Fruit fly (Drosophila melanogaster) whole organism, embryonic: ENCODE results near the gene CG2021.

Source experiments
- Bdp1 ChIP-seq: fragments of 200-800 bp; sonication (Bioruptor generic); optimal IDR thresholded peaks from 3 replicates; lab custom pipeline; 2016; ENCODE audit warnings: missing biosample characterization, missing genetic modification characterization
- Bteb2 ChIP-seq: fragments of 200-800 bp; sonication (Bioruptor generic); optimal IDR thresholded peaks from 2 replicates; lab custom pipeline; 2016; ENCODE audit warnings: missing biosample characterization, missing genetic modification characterization
- CG10267 ChIP-seq: fragments of 200-800 bp; sonication (Bioruptor generic); optimal IDR thresholded peaks from 2 replicates; lab custom pipeline; 2018; ENCODE audit warnings: missing biosample characterization, mild to moderate bottlenecking, missing genetic modification characterization, moderate library complexity
- CG10654 ChIP-seq: fragments of 200-800 bp; sonication (Bioruptor generic); optimal IDR thresholded peaks from 2 replicates; lab custom pipeline; 2016; ENCODE audit warnings: missing biosample characterization, missing genetic modification characterization
- CG11093 ChIP-seq: fragments of 200-800 bp; sonication (Bioruptor generic); IDR thresholded peaks from 3 replicates; pipeline ENCODE4 v1.3.6; 2022; ENCODE audit warnings: missing biosample characterization, missing genetic modification characterization
- CG11456 ChIP-seq: fragments of 200-800 bp; sonication (Bioruptor generic); IDR thresholded peaks from 3 replicates; pipeline ENCODE4 v1.3.6; 2022; ENCODE audit warnings: missing biosample characterization, missing genetic modification characterization
- CG12299 ChIP-seq: fragments of 200-800 bp; sonication (Bioruptor generic); optimal IDR thresholded peaks from 2 replicates; lab custom pipeline; 2018; ENCODE audit warnings: missing biosample characterization, mild to moderate bottlenecking, missing genetic modification characterization
- CG12391 ChIP-seq: fragments of 200-800 bp; sonication (Bioruptor generic); optimal IDR thresholded peaks from 3 replicates; lab custom pipeline; 2018; ENCODE audit warnings: missing biosample characterization, mild to moderate bottlenecking, missing genetic modification characterization, moderate library complexity
- CG12744 ChIP-seq: fragments of 200-800 bp; sonication (Bioruptor generic); optimal IDR thresholded peaks from 2 replicates; lab custom pipeline; 2016; ENCODE audit warnings: missing biosample characterization, missing genetic modification characterization
- CG14965 ChIP-seq: fragments of 200-800 bp; sonication (Bioruptor generic); optimal IDR thresholded peaks from 2 replicates; lab custom pipeline; 2016; ENCODE audit warnings: missing biosample characterization, missing genetic modification characterization, borderline replicate concordance
- CG15479 ChIP-seq: fragments of 200-800 bp; sonication (Bioruptor generic); optimal IDR thresholded peaks from 3 replicates; lab custom pipeline; 2019; ENCODE audit warnings: missing biosample characterization, mild to moderate bottlenecking, missing genetic modification characterization, moderate library complexity
- CG17328 ChIP-seq: fragments of 200-800 bp; sonication (Bioruptor generic); IDR thresholded peaks from 2 replicates; pipeline ENCODE4 v1.3.6; 2022; ENCODE audit warnings: missing biosample characterization, missing genetic modification characterization
- CG18262 ChIP-seq: fragments of 200-800 bp; optimal IDR thresholded peaks from 3 replicates; lab custom pipeline; 2019; ENCODE audit warnings: missing biosample characterization, mild to moderate bottlenecking, missing genetic modification characterization, moderate library complexity
- CG30020 ChIP-seq: fragments of 200-800 bp; optimal IDR thresholded peaks from 2 replicates; lab custom pipeline; 2019; ENCODE audit warnings: missing biosample characterization, mild to moderate bottlenecking, missing genetic modification characterization, moderate library complexity
- CG30403 ChIP-seq: fragments of 200-800 bp; sonication (Bioruptor generic); optimal IDR thresholded peaks from 3 replicates; lab custom pipeline; 2016; ENCODE audit warnings: missing biosample characterization, missing genetic modification characterization
- CG31224 ChIP-seq: fragments of 200-800 bp; sonication (Bioruptor generic); IDR thresholded peaks from 2 replicates; pipeline ENCODE4 v1.3.6; 2022; ENCODE audit warnings: missing biosample characterization, missing genetic modification characterization
- CG32532 ChIP-seq: fragments of 200-800 bp; sonication (Bioruptor generic); IDR thresholded peaks from 2 replicates; pipeline ENCODE4 v1.3.6; 2022; ENCODE audit warnings: missing biosample characterization, missing genetic modification characterization
- CG5245 ChIP-seq: fragments of 200-800 bp; sonication (Bioruptor generic); optimal IDR thresholded peaks from 3 replicates; lab custom pipeline; 2016; ENCODE audit warnings: missing biosample characterization, missing genetic modification characterization
- CHES-1-like ChIP-seq: fragments of 200-800 bp; sonication (Bioruptor generic); optimal IDR thresholded peaks from 2 replicates; lab custom pipeline; 2016; ENCODE audit warnings: missing biosample characterization, missing genetic modification characterization
- CTCF ChIP-seq: fragments of 200-800 bp; sonication (Bioruptor generic); optimal IDR thresholded peaks from 2 replicates; lab custom pipeline; 2017; ENCODE audit warnings: missing biosample characterization, mild to moderate bottlenecking, missing genetic modification characterization, moderate library complexity
- Camta ChIP-seq: fragments of 200-800 bp; sonication (Bioruptor generic); optimal IDR thresholded peaks from 2 replicates; lab custom pipeline; 2016; ENCODE audit warnings: missing biosample characterization, missing genetic modification characterization
- Dbx ChIP-seq: fragments of 200-800 bp; sonication (Bioruptor generic); IDR thresholded peaks from 3 replicates; pipeline ENCODE4 v1.3.6; 2022; ENCODE audit warnings: missing biosample characterization, missing genetic modification characterization
- ERR ChIP-seq: fragments of 200-800 bp; sonication (Bioruptor generic); optimal IDR thresholded peaks from 2 replicates; lab custom pipeline; 2016; ENCODE audit warnings: missing biosample characterization, missing genetic modification characterization
- Ets65A ChIP-seq: fragments of 200-800 bp; sonication (Bioruptor generic); peaks from one replicate; lab custom pipeline; 2016; ENCODE audit warnings: missing biosample characterization, missing genetic modification characterization
- HLHmδ ChIP-seq: fragments of 200-800 bp; sonication (Bioruptor generic); optimal IDR thresholded peaks from 2 replicates; lab custom pipeline; 2018; ENCODE audit warnings: missing biosample characterization, mild to moderate bottlenecking, missing genetic modification characterization, moderate library complexity
- Hmr ChIP-seq: fragments of 200-800 bp; sonication (Bioruptor generic); optimal IDR thresholded peaks from 3 replicates; lab custom pipeline; 2017; ENCODE audit warnings: mild to moderate bottlenecking, missing biosample characterization, missing genetic modification reagents, missing genetic modification characterization
- Hr3 ChIP-seq: fragments of 200-800 bp; sonication (Bioruptor generic); optimal IDR thresholded peaks from 3 replicates; lab custom pipeline; 2016; ENCODE audit warnings: missing biosample characterization, missing genetic modification characterization
- MTF-1 ChIP-seq: fragments of 200-800 bp; sonication (Bioruptor generic); optimal IDR thresholded peaks from 2 replicates; lab custom pipeline; 2018; ENCODE audit warnings: missing biosample characterization, mild to moderate bottlenecking, missing genetic modification characterization, borderline replicate concordance
- Mrtf ChIP-seq: fragments of 200-800 bp; sonication (Bioruptor generic); IDR thresholded peaks from 3 replicates; pipeline ENCODE4 v1.3.6; 2022; ENCODE audit warnings: missing biosample characterization, missing genetic modification characterization
- NK7.1 ChIP-seq: fragments of 200-800 bp; sonication (Bioruptor generic); optimal IDR thresholded peaks from 3 replicates; lab custom pipeline; 2016; ENCODE audit warnings: missing biosample characterization, missing genetic modification characterization
- Optix ChIP-seq: fragments of 200-800 bp; sonication (Bioruptor generic); IDR thresholded peaks from 3 replicates; pipeline ENCODE4 v1.3.6; 2022; ENCODE audit warnings: missing biosample characterization, missing genetic modification characterization
- Sox102F ChIP-seq: fragments of 200-800 bp; sonication (Bioruptor generic); optimal IDR thresholded peaks from 2 replicates; lab custom pipeline; 2018; ENCODE audit warnings: missing biosample characterization, mild to moderate bottlenecking, missing genetic modification characterization, moderate library complexity
- Sry-δ ChIP-seq: fragments of 200-800 bp; sonication (Bioruptor generic); optimal IDR thresholded peaks from 2 replicates; lab custom pipeline; 2016; ENCODE audit warnings: missing biosample characterization, missing genetic modification characterization
- ac ChIP-seq: fragments of 200-800 bp; sonication (Bioruptor generic); optimal IDR thresholded peaks from 3 replicates; lab custom pipeline; 2017; ENCODE audit warnings: missing biosample characterization, mild to moderate bottlenecking, missing genetic modification characterization
- al ChIP-seq: fragments of 200-800 bp; sonication (Bioruptor generic); IDR thresholded peaks from 2 replicates; pipeline ENCODE4 v1.3.6; 2022; ENCODE audit warnings: missing biosample characterization, missing genetic modification characterization
- ap ChIP-seq: fragments of 200-800 bp; sonication (Bioruptor generic); IDR thresholded peaks from 2 replicates; pipeline ENCODE4 v1.3.6; 2022; ENCODE audit warnings: missing biosample characterization, missing genetic modification characterization
- crc ChIP-seq: fragments of 200-800 bp; sonication (Bioruptor generic); optimal IDR thresholded peaks from 2 replicates; lab custom pipeline; 2016; ENCODE audit warnings: missing biosample characterization, missing genetic modification characterization
- danr ChIP-seq: fragments of 200-800 bp; sonication (Bioruptor generic); IDR thresholded peaks from 2 replicates; pipeline ENCODE4 v1.3.6; 2022; ENCODE audit warnings: missing biosample characterization, missing genetic modification characterization
- dmrt11E ChIP-seq: fragments of 200-800 bp; sonication (Bioruptor generic); optimal IDR thresholded peaks from 3 replicates; lab custom pipeline; 2018; ENCODE audit warnings: missing biosample characterization, mild to moderate bottlenecking, missing genetic modification characterization, moderate library complexity
- ems ChIP-seq: fragments of 200-800 bp; sonication (Bioruptor generic); optimal IDR thresholded peaks from 3 replicates; lab custom pipeline; 2016; ENCODE audit warnings: missing biosample characterization, missing genetic modification characterization
- gce ChIP-seq: fragments of 200-800 bp; sonication (Bioruptor generic); IDR thresholded peaks from 3 replicates; pipeline ENCODE4 v1.3.6; 2022; ENCODE audit warnings: missing biosample characterization, missing genetic modification characterization
- gro ChIP-seq: fragments of 200-800 bp; sonication (Bioruptor generic); optimal IDR thresholded peaks from 2 replicates; lab custom pipeline; 2016; ENCODE audit warnings: missing biosample characterization, missing genetic modification characterization
- knrl ChIP-seq: fragments of 200-800 bp; sonication (Bioruptor generic); IDR thresholded peaks from 3 replicates; pipeline ENCODE4 v1.3.6; 2022; ENCODE audit warnings: missing biosample characterization, missing genetic modification characterization; ENCODE audit not compliant: partially characterized antibody
- nmo ChIP-seq: fragments of 200-800 bp; sonication (Bioruptor generic); optimal IDR thresholded peaks from 2 replicates; lab custom pipeline; 2018; ENCODE audit warnings: missing biosample characterization, mild to moderate bottlenecking, missing genetic modification characterization, moderate library complexity
- onecut ChIP-seq: fragments of 200-800 bp; sonication (Bioruptor generic); IDR thresholded peaks from 2 replicates; pipeline ENCODE4 v1.3.6; 2022; ENCODE audit warnings: missing biosample characterization, missing genetic modification characterization
- p53 ChIP-seq: fragments of 200-800 bp; sonication (Bioruptor generic); optimal IDR thresholded peaks from 2 replicates; lab custom pipeline; 2016; ENCODE audit warnings: missing biosample characterization, missing genetic modification characterization
- scrt ChIP-seq: fragments of 200-800 bp; sonication (Bioruptor generic); optimal IDR thresholded peaks from 2 replicates; lab custom pipeline; 2018; ENCODE audit warnings: missing biosample characterization, mild to moderate bottlenecking, missing genetic modification characterization, moderate library complexity
- sr ChIP-seq: fragments of 200-800 bp; sonication (Bioruptor generic); IDR thresholded peaks from 3 replicates; pipeline ENCODE4 v1.3.6; 2022; ENCODE audit warnings: missing biosample characterization, missing genetic modification characterization
- stwl ChIP-seq: fragments of 200-800 bp; sonication (Bioruptor generic); optimal IDR thresholded peaks from 3 replicates; lab custom pipeline; 2018; ENCODE audit warnings: missing biosample characterization, mild to moderate bottlenecking, missing genetic modification characterization, moderate library complexity
- tap ChIP-seq: fragments of 200-800 bp; optimal IDR thresholded peaks from 3 replicates; lab custom pipeline; 2019; ENCODE audit warnings: missing biosample characterization, mild to moderate bottlenecking, missing genetic modification characterization, moderate library complexity
- toy ChIP-seq: fragments of 200-800 bp; sonication (Bioruptor generic); IDR thresholded peaks from 2 replicates; pipeline ENCODE4 v1.3.6; 2022; ENCODE audit warnings: missing biosample characterization, missing genetic modification characterization
- wdn ChIP-seq: fragments of 200-800 bp; sonication (Bioruptor generic); IDR thresholded peaks from 2 replicates; pipeline ENCODE4 v1.3.6; 2022; ENCODE audit warnings: missing biosample characterization, missing genetic modification characterization

The CG2021 gene

dm6 chr3L:1794943-1795696, 17.9 kb upstream of the CG2021 start, which contains the start of the genes alpha-Spec, dlt and Cdc37 (continued):
- TF ChIP-seq CTCF (GFP tag; lab: Kevin White, UChicago): peak; percentile 95
- TF ChIP-seq CG5245 (GFP tag; lab: Kevin White, UChicago): peak; percentile 11
- no peak for TF ChIP-seq CG11456 (GFP tag; lab: Robert Waterston, UW)
- peak; percentile 20 for TF ChIP-seq CG30403 (GFP tag; lab: Kevin White, UChicago)
- TF ChIP-seq Optix (GFP tag; lab: Robert Waterston, UW): no peak
- no peak for TF ChIP-seq dmrt11E (tag; lab: Kevin White, UChicago)
- peak; percentile 9; the same call in 1 of the 2 replicates for TF ChIP-seq CG32532 (GFP tag; lab: Robert Waterston, UW)
- TF ChIP-seq ERR (GFP tag; lab: Kevin White, UChicago): no peak
- no peak for TF ChIP-seq NK7.1 (GFP tag; lab: Kevin White, UChicago)
- no peak for TF ChIP-seq Mrtf (GFP tag; lab: Robert Waterston, UW)
- TF ChIP-seq CG10267: peak; percentile 79
- no peak for TF ChIP-seq Bdp1 (GFP tag; lab: Kevin White, UChicago)
- TF ChIP-seq gce (GFP tag; lab: Robert Waterston, UW): no peak
- TF ChIP-seq HLHmδ (GFP tag; lab: Kevin White, UChicago): no peak
- peak; percentile 15 for TF ChIP-seq MTF-1
- TF ChIP-seq knrl (GFP tag; lab: Robert Waterston, UW): peak; percentile 78
- peak; percentile 6 for TF ChIP-seq Bteb2 (GFP tag; lab: Kevin White, UChicago)
- TF ChIP-seq CG11093: no peak
- no peak for TF ChIP-seq tap (tag; lab: Kevin White, UChicago)
- TF ChIP-seq crc (GFP tag; lab: Kevin White, UChicago): no peak
- TF ChIP-seq CG10654 (GFP tag; lab: Kevin White, UChicago): no peak
- peak; percentile 61 for TF ChIP-seq gro (GFP tag; lab: Kevin White, UChicago)
- no peak for TF ChIP-seq Sox102F (GFP tag; lab: Kevin White, UChicago)
- TF ChIP-seq CG30020 (tag; lab: Kevin White, UChicago): peak; percentile 31
- peak; percentile 5 for TF ChIP-seq Hr3 (GFP tag; lab: Kevin White, UChicago)
- no peak for TF ChIP-seq Ets65A
- no peak for TF ChIP-seq Dbx (GFP tag; lab: Robert Waterston, UW)
- TF ChIP-seq ems (GFP tag; lab: Kevin White, UChicago): no peak
- peak; percentile 17 for TF ChIP-seq CHES-1-like (GFP tag; lab: Kevin White, UChicago)
- peak; percentile 1 for TF ChIP-seq stwl (tag; lab: Kevin White, UChicago)
- no peak for TF ChIP-seq CG31224 (GFP tag; lab: Robert Waterston, UW)
- TF ChIP-seq ac (GFP tag; lab: Kevin White, UChicago): no peak
- peak; percentile 80 for TF ChIP-seq Sry-δ
- TF ChIP-seq al: no peak
- peak; percentile 6 for TF ChIP-seq Camta
- no peak for TF ChIP-seq CG12744 (GFP tag; lab: Kevin White, UChicago)
- TF ChIP-seq CG12299 (tag; lab: Kevin White, UChicago): no peak
- TF ChIP-seq nmo (GFP tag; lab: Kevin White, UChicago): peak; percentile 54
- no peak for TF ChIP-seq danr (GFP tag; lab: Robert Waterston, UW)
- no peak for TF ChIP-seq sr (GFP tag; lab: Robert Waterston, UW)
- no peak for TF ChIP-seq Hmr (GFP tag; lab: Kevin White, UChicago)
- TF ChIP-seq scrt: no peak
- peak; percentile 43 for TF ChIP-seq CG18262
- TF ChIP-seq ap (GFP tag; lab: Robert Waterston, UW): no peak
- peak; percentile 67 for TF ChIP-seq onecut (GFP tag; lab: Robert Waterston, UW)
- TF ChIP-seq CG12391: peak; percentile 44
- peak; percentile 20 for TF ChIP-seq CG15479 (GFP tag; lab: Kevin White, UChicago)
- TF ChIP-seq toy: no peak
- TF ChIP-seq CG14965 (GFP tag; lab: Kevin White, UChicago): no peak
- TF ChIP-seq wdn (GFP tag; lab: Robert Waterston, UW): no peak
- TF ChIP-seq CG17328: no peak
- peak; percentile 47 for TF ChIP-seq p53 (GFP tag; lab: Kevin White, UChicago)
